Worm (Caenorhabditis elegans) whole organism, L1 larva: Measurements from ENCODE around the gene B0432.10.

ENCODE experiments used
- C04F5.9 ChIP-seq: sonication (generic microtip); optimal IDR thresholded peaks from 2 replicates; lab custom pipeline; 2016; ENCODE audit warnings: missing genetic modification characterization, missing compliant biosample characterization
- C16A3.4 ChIP-seq: fragments of 150-350 bp; optimal IDR thresholded peaks from 2 replicates; lab custom pipeline; 2014; ENCODE audit warnings: missing biosample characterization, missing genetic modification characterization
- C34B4.2 ChIP-seq: sonication (generic microtip); optimal IDR thresholded peaks from 2 replicates; lab custom pipeline; 2017; ENCODE audit warnings: mild to moderate bottlenecking, missing genetic modification characterization, missing compliant biosample characterization
- F16B12.6 ChIP-seq: fragments of 150-350 bp; optimal IDR thresholded peaks from 2 replicates; lab custom pipeline; 2014; ENCODE audit warnings: missing biosample characterization, missing genetic modification characterization
- alr-1 ChIP-seq: fragments of 200-800 bp; sonication (Bioruptor generic); optimal IDR thresholded peaks from 2 replicates; lab custom pipeline; 2018; ENCODE audit warnings: borderline replicate concordance, mild to moderate bottlenecking, missing genetic modification characterization, missing compliant biosample characterization
- ama-1 ChIP-seq: fragments of 150-350 bp; optimal IDR thresholded peaks from 2 replicates; lab custom pipeline; 2014
- ceh-90 ChIP-seq: sonication (generic microtip); optimal IDR thresholded peaks from 2 replicates; lab custom pipeline; 2016; ENCODE audit warnings: missing genetic modification characterization, missing compliant biosample characterization
- ces-1 ChIP-seq: fragments of 150-350 bp; optimal IDR thresholded peaks from 2 replicates; lab custom pipeline; 2014; ENCODE audit warnings: missing biosample characterization, missing genetic modification reagents, missing genetic modification characterization
- egl-13 ChIP-seq: sonication (generic microtip); optimal IDR thresholded peaks from 2 replicates; lab custom pipeline; 2016; ENCODE audit warnings: missing genotype, missing genetic modification reagents, missing genetic modification characterization, missing compliant biosample characterization
- egl-27 ChIP-seq, 2 experiments: fragments of 150-350 bp in 1 of 2; sonication (generic microtip); optimal IDR thresholded peaks; 3 replicates each; lab custom pipeline; 2017 to 2018; ENCODE audit warnings: missing biosample characterization in 2 of 2, missing genetic modification characterization in 2 of 2, missing genetic modification reagents in 2 of 2
- fkh-10 ChIP-seq: sonication (generic microtip); optimal IDR thresholded peaks from 2 replicates; lab custom pipeline; 2017; ENCODE audit warnings: missing biosample characterization, missing genetic modification reagents, missing genetic modification characterization
- fkh-4 ChIP-seq: sonication (generic microtip); optimal IDR thresholded peaks from 2 replicates; lab custom pipeline; 2016; ENCODE audit warnings: missing compliant biosample characterization, missing genetic modification characterization, borderline replicate concordance
- fkh-8 ChIP-seq: sonication (generic microtip); optimal IDR thresholded peaks from 2 replicates; lab custom pipeline; 2016; ENCODE audit warnings: mild to moderate bottlenecking, missing genetic modification characterization, missing compliant biosample characterization
- hlh-17 ChIP-seq: fragments of 200-800 bp; sonication (Bioruptor generic); optimal IDR thresholded peaks from 2 replicates; lab custom pipeline; 2018; ENCODE audit warnings: missing genetic modification characterization, mild to moderate bottlenecking, missing compliant biosample characterization, moderate library complexity, borderline replicate concordance
- hlh-4 ChIP-seq: sonication (generic microtip); optimal IDR thresholded peaks from 2 replicates; lab custom pipeline; 2016; ENCODE audit warnings: mild to moderate bottlenecking, missing genetic modification characterization, missing compliant biosample characterization
- hpl-2 ChIP-seq: fragments of 150-350 bp; optimal IDR thresholded peaks from 2 replicates; lab custom pipeline; 2014; ENCODE audit warnings: missing biosample characterization, missing genetic modification reagents, missing genetic modification characterization
- lin-13 ChIP-seq: fragments of 150-350 bp; optimal IDR thresholded peaks from 2 replicates; lab custom pipeline; 2014; ENCODE audit warnings: missing biosample characterization, missing genetic modification reagents, missing genetic modification characterization
- lin-14 ChIP-seq: fragments of 200-800 bp; sonication (Bioruptor generic); optimal IDR thresholded peaks from 2 replicates; lab custom pipeline; 2018; ENCODE audit warnings: mild to moderate bottlenecking, missing genetic modification characterization, moderate library complexity, missing compliant biosample characterization
- lin-15B ChIP-seq: fragments of 150-350 bp; sonication (generic microtip); optimal IDR thresholded peaks from 3 replicates; lab custom pipeline; 2014; ENCODE audit warnings: missing biosample characterization, missing genetic modification characterization
- lin-35 ChIP-seq, 2 experiments: fragments of 150-350 bp; optimal IDR thresholded peaks; 2 replicates each; lab custom pipeline; 2014; ENCODE audit warnings: missing biosample characterization in 2 of 2, missing genetic modification characterization in 2 of 2, missing genetic modification reagents in 2 of 2
- lin-39 ChIP-seq: fragments of 150-350 bp; optimal IDR thresholded peaks from 2 replicates; lab custom pipeline; 2014; ENCODE audit warnings: missing biosample characterization, missing genetic modification reagents, missing genetic modification characterization
- lir-3 ChIP-seq: sonication (generic microtip); optimal IDR thresholded peaks from 2 replicates; lab custom pipeline; 2016; ENCODE audit warnings: mild to moderate bottlenecking, missing genetic modification characterization, moderate library complexity, missing compliant biosample characterization; ENCODE audit not compliant: poor library complexity
- lsy-2 ChIP-seq, 2 experiments: fragments of 150-350 bp; optimal IDR thresholded peaks; 2 replicates each; lab custom pipeline; 2014; ENCODE audit warnings: missing biosample characterization in 2 of 2, missing genetic modification characterization in 2 of 2
- mab-9 ChIP-seq: fragments of 200-800 bp; sonication (Bioruptor generic); IDR thresholded peaks from 2 replicates; pipeline ENCODE4 v1.3.6; 2022; ENCODE audit warnings: missing genetic modification reagents, missing genetic modification characterization, missing compliant biosample characterization
- mdl-1 ChIP-seq, 2 experiments: fragments of 150-350 bp; optimal IDR thresholded peaks; 2 replicates each; lab custom pipeline; 2014 to 2017; ENCODE audit warnings: missing biosample characterization in 2 of 2, missing genetic modification characterization in 2 of 2, inconsistent platforms in 1 of 2
- mef-2 ChIP-seq: fragments of 150-350 bp; optimal IDR thresholded peaks from 2 replicates; lab custom pipeline; 2014; ENCODE audit warnings: missing biosample characterization, missing genetic modification characterization
- nhr-11 ChIP-seq: fragments of 150-350 bp; optimal IDR thresholded peaks from 2 replicates; lab custom pipeline; 2014; ENCODE audit warnings: missing biosample characterization, missing genetic modification characterization
- nhr-12 ChIP-seq: sonication (generic microtip); optimal IDR thresholded peaks from 2 replicates; lab custom pipeline; 2017; ENCODE audit warnings: missing biosample characterization, missing genetic modification characterization
- nhr-19 ChIP-seq: fragments of 200-800 bp; sonication (Bioruptor generic); conservative IDR thresholded peaks from 2 replicates; pipeline ENCODE4 v1.3.6; 2022; ENCODE audit warnings: missing genetic modification characterization, missing compliant biosample characterization
- nhr-20 ChIP-seq: sonication (generic microtip); optimal IDR thresholded peaks from 2 replicates; lab custom pipeline; 2016; ENCODE audit warnings: mild to moderate bottlenecking, missing genetic modification characterization, missing compliant biosample characterization
- nhr-237 ChIP-seq: fragments of 150-350 bp; optimal IDR thresholded peaks from 2 replicates; lab custom pipeline; 2014; ENCODE audit warnings: missing biosample characterization, missing genetic modification characterization
- nhr-47 ChIP-seq: sonication (generic microtip); optimal IDR thresholded peaks from 2 replicates; lab custom pipeline; 2016; ENCODE audit warnings: mild to moderate bottlenecking, missing genetic modification characterization, moderate library complexity, missing compliant biosample characterization
- nhr-71 ChIP-seq: sonication (generic microtip); optimal IDR thresholded peaks from 2 replicates; lab custom pipeline; 2016; ENCODE audit warnings: mild to moderate bottlenecking, missing genetic modification characterization, moderate library complexity, missing compliant biosample characterization
- nhr-76 ChIP-seq: sonication (generic microtip); optimal IDR thresholded peaks from 2 replicates; lab custom pipeline; 2017; ENCODE audit warnings: missing biosample characterization, missing genetic modification characterization
- nhr-84 ChIP-seq: sonication (generic microtip); optimal IDR thresholded peaks from 2 replicates; lab custom pipeline; 2017; ENCODE audit warnings: missing biosample characterization, missing genetic modification characterization
- nhr-90 ChIP-seq: sonication (generic microtip); optimal IDR thresholded peaks from 2 replicates; lab custom pipeline; 2016; ENCODE audit warnings: mild to moderate bottlenecking, missing genetic modification characterization, missing compliant biosample characterization; ENCODE audit not compliant: poor library complexity
- pag-3 ChIP-seq: sonication (generic microtip); optimal IDR thresholded peaks from 2 replicates; lab custom pipeline; 2017; ENCODE audit warnings: missing genetic modification characterization, mild to moderate bottlenecking, missing compliant biosample characterization, antibody characterized with exemption, borderline replicate concordance; ENCODE audit not compliant: insufficient read depth
- pax-3 ChIP-seq: fragments of 200-800 bp; sonication (Bioruptor generic); optimal IDR thresholded peaks from 2 replicates; lab custom pipeline; 2018; ENCODE audit warnings: mild to moderate bottlenecking, missing genetic modification characterization, moderate library complexity, missing compliant biosample characterization
- pqm-1 ChIP-seq: sonication (generic microtip); optimal IDR thresholded peaks from 3 replicates; lab custom pipeline; 2017; ENCODE audit warnings: missing biosample characterization, missing genetic modification characterization
- sox-4 ChIP-seq: sonication (generic microtip); optimal IDR thresholded peaks from 2 replicates; lab custom pipeline; 2016; ENCODE audit warnings: missing genetic modification characterization, missing compliant biosample characterization
- sptf-1 ChIP-seq: fragments of 150-350 bp; optimal IDR thresholded peaks from 2 replicates; lab custom pipeline; 2014; ENCODE audit warnings: missing biosample characterization, missing genetic modification characterization
- swsn-7 ChIP-seq: sonication (generic microtip); optimal IDR thresholded peaks from 2 replicates; lab custom pipeline; 2016; ENCODE audit warnings: missing genetic modification characterization, missing compliant biosample characterization
- tbx-2 ChIP-seq: sonication (generic microtip); optimal IDR thresholded peaks from 2 replicates; lab custom pipeline; 2016; ENCODE audit warnings: missing genetic modification characterization, missing compliant biosample characterization
- tlp-1 ChIP-seq: fragments of 150-350 bp; optimal IDR thresholded peaks from 2 replicates; lab custom pipeline; 2014; ENCODE audit warnings: missing biosample characterization, missing genetic modification characterization
- unc-130 ChIP-seq: fragments of 150-350 bp; optimal IDR thresholded peaks from 2 replicates; lab custom pipeline; 2017; ENCODE audit warnings: missing biosample characterization, missing genetic modification characterization, inconsistent platforms
- unc-62 ChIP-seq: fragments of 150-350 bp; optimal IDR thresholded peaks from 2 replicates; lab custom pipeline; 2014; ENCODE audit warnings: missing biosample characterization, missing genetic modification reagents, missing genetic modification characterization
- unc-98 ChIP-seq: fragments of 200-800 bp; sonication (Bioruptor generic); IDR thresholded peaks from 2 replicates; pipeline ENCODE4 v1.3.6; 2022; ENCODE audit warnings: missing genetic modification characterization, missing compliant biosample characterization
- vab-15 ChIP-seq: sonication (generic microtip); optimal IDR thresholded peaks from 2 replicates; lab custom pipeline; 2017; ENCODE audit warnings: missing genotype, mild to moderate bottlenecking, missing genetic modification characterization, missing compliant biosample characterization
- xbp-1 ChIP-seq: sonication (generic microtip); optimal IDR thresholded peaks from 2 replicates; lab custom pipeline; 2016; ENCODE audit warnings: missing genetic modification characterization, missing compliant biosample characterization
- zag-1 ChIP-seq: fragments of 150-350 bp; optimal IDR thresholded peaks from 2 replicates; lab custom pipeline; 2014; ENCODE audit warnings: missing biosample characterization, missing genetic modification characterization
- zip-4 ChIP-seq: fragments of 200-800 bp; sonication (Bioruptor generic); optimal IDR thresholded peaks from 2 replicates; lab custom pipeline; 2018; ENCODE audit warnings: mild to moderate bottlenecking, missing genetic modification characterization, moderate library complexity, missing compliant biosample characterization
- ztf-11 ChIP-seq, 2 experiments: sonication (generic microtip); optimal IDR thresholded peaks; 2 replicates each; lab custom pipeline; 2016 to 2017; ENCODE audit warnings: missing genetic modification characterization in 2 of 2, missing biosample characterization in 1 of 2, missing compliant biosample characterization in 1 of 2

The B0432.10 gene

ce11 chrII:255124-255523, 31.0 kb downstream of the B0432.10 start (continued):
- TF ChIP-seq nhr-84 = no peak
- peak; percentile 60 to 69 for TF ChIP-seq egl-27 (tag; optimal IDR thresholded peaks at IDR 0.05; lab: Kevin White, UChicago)
- peak; percentile 64 for TF ChIP-seq C34B4.2 (tag; lab: Kevin White, UChicago)
- TF ChIP-seq nhr-71 (tag; lab: Kevin White, UChicago) = peak; percentile 98
- peak; percentile 97 for TF ChIP-seq swsn-7
- no peak for TF ChIP-seq nhr-12
- no peak for TF ChIP-seq tlp-1 (tag; lab: Kevin White, UChicago)
- TF ChIP-seq vab-15 (tag; lab: Kevin White, UChicago) = peak; percentile 93
- peak; percentile 93 for TF ChIP-seq ces-1 (GFP tag; lab: Kevin White, UChicago)
- TF ChIP-seq lir-3 = peak; percentile 91
- peak; percentile 48 to 93 for TF ChIP-seq ztf-11 (tag; optimal IDR thresholded peaks at IDR 0.05; lab: Kevin White, UChicago)
- peak; percentile 88 for TF ChIP-seq C04F5.9 (tag; lab: Kevin White, UChicago)
- peak; percentile 93 for TF ChIP-seq hpl-2
- no peak for TF ChIP-seq alr-1
- TF ChIP-seq nhr-19 (GFP tag; lab: Robert Waterston, UW) = peak; percentile 96
- peak; percentile 74 for TF ChIP-seq ceh-90 (tag; lab: Kevin White, UChicago)
- TF ChIP-seq mef-2 (tag; lab: Kevin White, UChicago) = peak; percentile 75
- TF ChIP-seq ama-1 (lab: Kevin White, UChicago) = no peak
- TF ChIP-seq fkh-10 (GFP tag; lab: Kevin White, UChicago) = peak; percentile 95
- no peak for TF ChIP-seq sptf-1 (tag; lab: Kevin White, UChicago)
- peak; percentile 90 to 94 for TF ChIP-seq lin-35 (GFP tag; optimal IDR thresholded peaks at IDR 0.05; lab: Kevin White, UChicago)
- TF ChIP-seq nhr-237 (tag; lab: Kevin White, UChicago) = peak; percentile 86
- peak; percentile 98 for TF ChIP-seq nhr-90 (tag; lab: Kevin White, UChicago)
- TF ChIP-seq lin-39 (tag; lab: Kevin White, UChicago) = peak; percentile 93
- TF ChIP-seq pax-3 (tag; lab: Kevin White, UChicago) = peak; percentile 91
- peak; percentile 62 for TF ChIP-seq zag-1 (tag; lab: Kevin White, UChicago)
- TF ChIP-seq C16A3.4 (tag; lab: Kevin White, UChicago) = peak; percentile 99
- TF ChIP-seq zip-4 (GFP tag; lab: Kevin White, UChicago) = peak; percentile 87
- peak; percentile 90 for TF ChIP-seq mab-9
- TF ChIP-seq mdl-1 (tag; optimal IDR thresholded peaks at IDR 0.05; lab: Kevin White, UChicago) = peak in 1 of 2 experiments; percentile 86
- TF ChIP-seq hlh-4 (tag; lab: Kevin White, UChicago) = no peak
- TF ChIP-seq tbx-2 (tag; lab: Kevin White, UChicago) = peak; percentile 97
- no peak for TF ChIP-seq hlh-17
- peak; percentile 95 to 96 for TF ChIP-seq lsy-2 (tag; optimal IDR thresholded peaks at IDR 0.05; lab: Kevin White, UChicago)
- TF ChIP-seq pqm-1 (tag; lab: Kevin White, UChicago) = peak; percentile 94
- TF ChIP-seq F16B12.6 = peak; percentile 74
- TF ChIP-seq xbp-1 (tag; lab: Kevin White, UChicago) = peak; percentile 96
- TF ChIP-seq unc-130 (tag; lab: Kevin White, UChicago) = peak; percentile 97
- peak; percentile 96 for TF ChIP-seq lin-14 (GFP tag; lab: Kevin White, UChicago)
- peak; percentile 84 for TF ChIP-seq fkh-4 (tag; lab: Kevin White, UChicago)
- peak; percentile 85 for TF ChIP-seq nhr-11
- TF ChIP-seq unc-62 (GFP tag; lab: Kevin White, UChicago) = no peak
- TF ChIP-seq lin-13 = peak; percentile 98
- peak; percentile 65; the same call in 1 of the 2 replicates for TF ChIP-seq unc-98 (GFP tag; lab: Robert Waterston, UW)
- TF ChIP-seq lin-15B (tag; lab: Kevin White, UChicago) = peak; percentile 99
- peak; percentile 95 for TF ChIP-seq fkh-8 (tag; lab: Kevin White, UChicago)
- TF ChIP-seq sox-4 (tag; lab: Kevin White, UChicago) = peak; percentile 91
- peak; percentile 98 for TF ChIP-seq nhr-47
- peak; percentile 58 for TF ChIP-seq nhr-76 (tag; lab: Kevin White, UChicago)
- peak; percentile 97 for TF ChIP-seq nhr-20 (tag; lab: Kevin White, UChicago)
- TF ChIP-seq egl-13 (tag; lab: Kevin White, UChicago) = peak; percentile 86
- TF ChIP-seq pag-3 (tag; lab: Kevin White, UChicago) = no peak
